Fruit fly (Drosophila melanogaster) whole organism, embryonic: ENCODE results near the gene CG6055.

Source experiments
- Asciz ChIP-seq: fragments of 200-800 bp; sonication (Bioruptor generic); optimal IDR thresholded peaks from 2 replicates; lab custom pipeline; 2017; ENCODE audit warnings: missing biosample characterization, mild to moderate bottlenecking, missing genetic modification characterization, missing genetic modification reagents
- Atf3 ChIP-seq: fragments of 200-800 bp; sonication (Bioruptor generic); optimal IDR thresholded peaks from 3 replicates; lab custom pipeline; 2016; ENCODE audit warnings: missing biosample characterization, missing genetic modification characterization
- B-H1 ChIP-seq: fragments of 200-800 bp; sonication (Bioruptor generic); IDR thresholded peaks from 3 replicates; pipeline ENCODE4 v1.3.6; 2022; ENCODE audit warnings: missing biosample characterization, missing genetic modification characterization
- CG12391 ChIP-seq: fragments of 200-800 bp; sonication (Bioruptor generic); optimal IDR thresholded peaks from 3 replicates; lab custom pipeline; 2018; ENCODE audit warnings: missing biosample characterization, mild to moderate bottlenecking, missing genetic modification characterization, moderate library complexity
- CG1603 ChIP-seq: fragments of 200-800 bp; sonication (Bioruptor generic); optimal IDR thresholded peaks from 2 replicates; lab custom pipeline; 2019; ENCODE audit warnings: missing biosample characterization, mild to moderate bottlenecking, missing genetic modification characterization, moderate library complexity
- CG17361 ChIP-seq: fragments of 200-800 bp; sonication (Bioruptor generic); IDR thresholded peaks from 3 replicates; pipeline ENCODE4 v1.3.6; 2022; ENCODE audit warnings: missing biosample characterization, missing genetic modification characterization
- CG17385 ChIP-seq: fragments of 200-800 bp; sonication (Bioruptor generic); optimal IDR thresholded peaks from 3 replicates; lab custom pipeline; 2018; ENCODE audit warnings: missing biosample characterization, mild to moderate bottlenecking, missing genetic modification characterization
- CG2202 ChIP-seq: fragments of 200-800 bp; sonication (Bioruptor generic); optimal IDR thresholded peaks from 2 replicates; lab custom pipeline; 2018; ENCODE audit warnings: missing biosample characterization, mild to moderate bottlenecking, missing genetic modification characterization
- CG2678 ChIP-seq: fragments of 200-800 bp; sonication (Bioruptor generic); optimal IDR thresholded peaks from 3 replicates; lab custom pipeline; 2019; ENCODE audit warnings: missing biosample characterization, mild to moderate bottlenecking, missing genetic modification characterization, moderate library complexity
- CG4282 ChIP-seq: fragments of 200-800 bp; sonication (Bioruptor generic); optimal IDR thresholded peaks from 2 replicates; lab custom pipeline; 2016; ENCODE audit warnings: missing biosample characterization, missing genetic modification characterization
- CG7786 ChIP-seq: fragments of 200-800 bp; sonication (Bioruptor generic); optimal IDR thresholded peaks from 2 replicates; lab custom pipeline; 2016; ENCODE audit warnings: missing biosample characterization, missing genetic modification characterization
- CG9932 ChIP-seq: fragments of 200-800 bp; sonication (Bioruptor generic); IDR thresholded peaks from 2 replicates; pipeline ENCODE4 v1.3.6; 2022; ENCODE audit warnings: missing biosample characterization, missing genetic modification characterization
- CTCF ChIP-seq: fragments of 200-800 bp; sonication (Bioruptor generic); optimal IDR thresholded peaks from 2 replicates; lab custom pipeline; 2017; ENCODE audit warnings: missing biosample characterization, mild to moderate bottlenecking, missing genetic modification characterization, moderate library complexity
- Dek ChIP-seq: fragments of 200-800 bp; sonication (Bioruptor generic); optimal IDR thresholded peaks from 3 replicates; lab custom pipeline; 2019; ENCODE audit warnings: missing biosample characterization, mild to moderate bottlenecking, missing genetic modification characterization, moderate library complexity
- Drgx ChIP-seq: fragments of 200-800 bp; sonication (Bioruptor generic); IDR thresholded peaks from 2 replicates; pipeline ENCODE4 v1.3.6; 2022; ENCODE audit warnings: missing biosample characterization, missing genetic modification characterization
- E2f1 ChIP-seq: fragments of 200-800 bp; sonication (Bioruptor generic); IDR thresholded peaks from 2 replicates; pipeline ENCODE4 v1.3.6; 2022; ENCODE audit warnings: missing biosample characterization, missing genetic modification characterization
- Fer3 ChIP-seq: fragments of 200-800 bp; sonication (Bioruptor generic); optimal IDR thresholded peaks from 2 replicates; lab custom pipeline; 2018; ENCODE audit warnings: missing biosample characterization, mild to moderate bottlenecking, missing genetic modification characterization, moderate library complexity
- H2.0 ChIP-seq: fragments of 200-800 bp; sonication (Bioruptor generic); IDR thresholded peaks from 2 replicates; pipeline ENCODE4 v1.3.6; 2022; ENCODE audit warnings: missing biosample characterization, missing genetic modification characterization
- HLH3B ChIP-seq: fragments of 200-800 bp; sonication (Bioruptor generic); IDR thresholded peaks from 2 replicates; pipeline ENCODE4 v1.3.6; 2022; ENCODE audit warnings: missing biosample characterization, missing genetic modification characterization
- Nf-YB ChIP-seq: fragments of 200-800 bp; sonication (Bioruptor generic); optimal IDR thresholded peaks from 3 replicates; lab custom pipeline; 2019; ENCODE audit warnings: missing biosample characterization, mild to moderate bottlenecking, missing genetic modification characterization, moderate library complexity
- Nf-YC ChIP-seq: fragments of 200-800 bp; optimal IDR thresholded peaks from 3 replicates; lab custom pipeline; 2019; ENCODE audit warnings: missing biosample characterization, mild to moderate bottlenecking, missing genetic modification characterization, moderate library complexity
- Poxn ChIP-seq: fragments of 200-800 bp; sonication (Bioruptor generic); IDR thresholded peaks from 2 replicates; pipeline ENCODE4 v1.3.6; 2022; ENCODE audit warnings: missing biosample characterization, missing genetic modification characterization
- Ptx1 ChIP-seq: fragments of 200-800 bp; sonication (Bioruptor generic); IDR thresholded peaks from 2 replicates; pipeline ENCODE4 v1.3.6; 2022; ENCODE audit warnings: missing biosample characterization, missing genetic modification characterization
- Rfx ChIP-seq: fragments of 200-800 bp; sonication (Bioruptor generic); IDR thresholded peaks from 2 replicates; pipeline ENCODE4 v1.3.6; 2022; ENCODE audit warnings: missing biosample characterization, missing genetic modification characterization
- Rx ChIP-seq: fragments of 200-800 bp; sonication (Bioruptor generic); IDR thresholded peaks from 2 replicates; pipeline ENCODE4 v1.3.6; 2022; ENCODE audit warnings: missing biosample characterization, missing genetic modification characterization
- Sin3A ChIP-seq: fragments of >200 bp; optimal IDR thresholded peaks from 2 replicates; lab custom pipeline; 2018
- Sox100B ChIP-seq: fragments of 200-800 bp; sonication (Bioruptor generic); optimal IDR thresholded peaks from 3 replicates; lab custom pipeline; 2018; ENCODE audit warnings: missing biosample characterization, mild to moderate bottlenecking, missing genetic modification characterization
- Ssrp ChIP-seq: fragments of 200-800 bp; sonication (Bioruptor generic); optimal IDR thresholded peaks from 2 replicates; lab custom pipeline; 2018; ENCODE audit warnings: missing biosample characterization, mild to moderate bottlenecking, missing genetic modification characterization, moderate library complexity
- Tbp ChIP-seq: fragments of >200 bp; optimal IDR thresholded peaks from 2 replicates; lab custom pipeline; 2018; ENCODE audit warnings: missing biosample characterization, missing genetic modification characterization
- YL-1 ChIP-seq: fragments of 200-800 bp; sonication (Bioruptor generic); optimal IDR thresholded peaks from 3 replicates; lab custom pipeline; 2017; ENCODE audit warnings: missing biosample characterization, mild to moderate bottlenecking, missing genetic modification characterization
- aop ChIP-seq: fragments of 200-800 bp; sonication (Bioruptor generic); IDR thresholded peaks from 2 replicates; pipeline ENCODE4 v1.3.6; 2022; ENCODE audit warnings: missing biosample characterization, missing genetic modification characterization
- da ChIP-seq: fragments of 200-800 bp; sonication (Bioruptor generic); optimal IDR thresholded peaks from 2 replicates; lab custom pipeline; 2016; ENCODE audit warnings: missing biosample characterization, missing genetic modification characterization
- dmrt11E ChIP-seq: fragments of 200-800 bp; sonication (Bioruptor generic); optimal IDR thresholded peaks from 3 replicates; lab custom pipeline; 2018; ENCODE audit warnings: missing biosample characterization, mild to moderate bottlenecking, missing genetic modification characterization, moderate library complexity
- dpn ChIP-seq, 2 experiments: fragments of 200-800 bp; sonication (Bioruptor generic); optimal IDR thresholded peaks; 3 replicates each; lab custom pipeline; 2016; ENCODE audit warnings: missing biosample characterization in 2 of 2, missing genetic modification characterization in 2 of 2
- fru ChIP-seq: fragments of >200 bp; optimal IDR thresholded peaks from 2 replicates; lab custom pipeline; 2017
- grau ChIP-seq: fragments of 200-800 bp; optimal IDR thresholded peaks from 3 replicates; lab custom pipeline; 2019; ENCODE audit warnings: missing biosample characterization, mild to moderate bottlenecking, missing genetic modification characterization, moderate library complexity
- gsb-n ChIP-seq: fragments of 200-800 bp; sonication (Bioruptor generic); optimal IDR thresholded peaks from 3 replicates; lab custom pipeline; 2018; ENCODE audit warnings: missing biosample characterization, mild to moderate bottlenecking, missing genetic modification characterization
- klu ChIP-seq: fragments of 200-800 bp; sonication (Bioruptor generic); IDR thresholded peaks from 2 replicates; pipeline ENCODE4 v1.3.6; 2022; ENCODE audit warnings: missing biosample characterization, missing genetic modification characterization
- nom ChIP-seq: fragments of 200-800 bp; sonication (Bioruptor generic); optimal IDR thresholded peaks from 2 replicates; lab custom pipeline; 2017; ENCODE audit warnings: missing biosample characterization, missing genetic modification characterization, mild to moderate bottlenecking, moderate library complexity, missing genetic modification reagents
- pita ChIP-seq: fragments of 200-800 bp; sonication (Bioruptor generic); optimal IDR thresholded peaks from 2 replicates; lab custom pipeline; 2017; ENCODE audit warnings: missing biosample characterization, mild to moderate bottlenecking, missing genetic modification characterization
- pros ChIP-seq: fragments of 200-800 bp; sonication (Bioruptor generic); optimal IDR thresholded peaks from 3 replicates; lab custom pipeline; 2019; ENCODE audit warnings: missing biosample characterization, mild to moderate bottlenecking, missing genetic modification characterization, moderate library complexity
- ranshi ChIP-seq: fragments of 200-800 bp; sonication (Bioruptor generic); IDR thresholded peaks from 2 replicates; pipeline ENCODE4 v1.3.6; 2022; ENCODE audit warnings: missing biosample characterization, missing genetic modification characterization
- row ChIP-seq: fragments of 200-800 bp; sonication (Bioruptor generic); IDR thresholded peaks from 3 replicates; pipeline ENCODE4 v1.3.6; 2022; ENCODE audit warnings: missing biosample characterization, missing genetic modification characterization
- sens ChIP-seq: fragments of 200-800 bp; sonication (Bioruptor generic); peaks from one replicate; lab custom pipeline; 2016; ENCODE audit warnings: missing biosample characterization, missing genetic modification characterization
- slbo ChIP-seq: fragments of 200-800 bp; sonication (Bioruptor generic); IDR thresholded peaks from 2 replicates; pipeline ENCODE4 v1.3.6; 2022; ENCODE audit warnings: missing biosample characterization, missing genetic modification characterization
- sr ChIP-seq: fragments of 200-800 bp; sonication (Bioruptor generic); IDR thresholded peaks from 3 replicates; pipeline ENCODE4 v1.3.6; 2022; ENCODE audit warnings: missing biosample characterization, missing genetic modification characterization
- tio ChIP-seq: fragments of 200-800 bp; sonication (Bioruptor generic); optimal IDR thresholded peaks from 2 replicates; lab custom pipeline; 2017; ENCODE audit warnings: missing biosample characterization, missing genetic modification characterization, inconsistent platforms
- zen2 ChIP-seq: fragments of 200-800 bp; sonication (Bioruptor generic); IDR thresholded peaks from 3 replicates; pipeline ENCODE4 v1.3.6; 2022; ENCODE audit warnings: missing biosample characterization, missing genetic modification characterization; ENCODE audit not compliant: partially characterized antibody

The CG6055 gene

DNA sequence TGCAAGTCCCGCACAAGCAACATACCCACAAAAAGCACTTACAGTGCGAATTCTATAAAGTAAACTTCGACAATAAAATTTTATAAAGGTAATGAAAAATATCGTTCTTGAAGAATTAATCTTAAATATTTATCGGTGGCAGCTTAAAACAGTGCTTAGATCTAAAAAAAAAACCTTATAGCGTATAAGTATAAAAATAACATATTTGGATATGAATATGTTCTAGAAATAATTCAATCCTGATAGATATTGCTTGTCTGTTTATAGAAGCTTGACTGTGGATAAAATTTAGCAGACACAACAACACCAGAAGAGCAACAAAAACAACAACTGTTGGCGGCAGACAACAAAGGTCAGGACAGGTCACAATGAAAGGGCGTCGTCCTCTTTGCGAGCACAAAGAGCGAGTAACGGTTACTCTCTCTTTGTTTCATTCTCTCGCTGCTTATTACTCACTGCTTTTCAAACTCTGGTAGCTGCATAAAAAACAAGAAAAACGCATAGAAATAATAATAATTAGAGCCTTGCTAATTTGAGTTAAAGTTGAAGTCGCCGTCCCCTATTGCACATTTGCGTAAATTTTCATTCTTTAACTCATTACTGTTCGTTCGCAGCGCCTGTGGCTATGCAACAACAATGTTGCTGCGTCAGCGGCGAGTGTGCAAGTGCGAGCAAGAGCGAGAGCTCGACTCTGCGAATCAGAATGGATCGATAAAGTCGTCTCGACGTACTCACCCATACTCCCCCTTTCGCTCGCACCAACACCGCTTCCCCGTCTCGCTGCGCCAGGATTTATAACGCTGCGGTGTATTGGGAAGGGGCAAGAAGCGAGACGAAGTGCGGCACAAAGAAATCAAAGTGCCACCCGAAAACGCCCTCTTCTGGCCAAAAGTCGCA, 46.7 kb upstream of the CG6055 start (continued):
- peak; percentile 54; the same call in 1 of the 2 replicates for TF ChIP-seq Drgx (GFP tag; lab: Robert Waterston, UW)
- peak; percentile 70 for TF ChIP-seq sens (GFP tag; lab: Kevin White, UChicago)
- 0 out of 2 replicates have a peak, but pooled peaks have one; percentile 34 for TF ChIP-seq Ptx1
- TF ChIP-seq da (GFP tag; lab: Kevin White, UChicago) = no peak
- peak; percentile 13 for TF ChIP-seq Dek (tag; lab: Kevin White, UChicago)
- TF ChIP-seq slbo (GFP tag; lab: Robert Waterston, UW) = 0 out of 2 replicates have a peak, but pooled peaks have one; percentile 35
- TF ChIP-seq zen2 (GFP tag; lab: Robert Waterston, UW) = 0 out of 3 replicates have a peak, but pooled peaks have one; percentile 35
- TF ChIP-seq pros (GFP tag; lab: Kevin White, UChicago) = peak; percentile 68
- no peak for TF ChIP-seq CG1603 (tag; lab: Kevin White, UChicago)
- TF ChIP-seq aop (GFP tag; lab: Robert Waterston, UW) = no peak
- peak; percentile 32 for TF ChIP-seq Fer3 (tag; lab: Kevin White, UChicago)
- no peak for TF ChIP-seq CG17361 (GFP tag; lab: Robert Waterston, UW)
- peak; percentile 56 for TF ChIP-seq CG2678 (tag; lab: Kevin White, UChicago)
- peak; percentile 40 for TF ChIP-seq fru
- no peak for TF ChIP-seq sr (GFP tag; lab: Robert Waterston, UW)
- peak; percentile 28 for TF ChIP-seq CG9932 (GFP tag; lab: Robert Waterston, UW)
- peak; percentile 53 for TF ChIP-seq Nf-YB (GFP tag; lab: Kevin White, UChicago)
- TF ChIP-seq grau (tag; lab: Kevin White, UChicago) = peak; percentile 82
- no peak for TF ChIP-seq klu (GFP tag; lab: Robert Waterston, UW)
- TF ChIP-seq Atf3 (GFP tag; lab: Kevin White, UChicago) = no peak
- TF ChIP-seq Ssrp (tag; lab: Kevin White, UChicago) = peak; percentile 17
- TF ChIP-seq row (GFP tag; lab: Robert Waterston, UW) = peak; percentile 66
- TF ChIP-seq Sox100B (GFP tag; lab: Kevin White, UChicago) = no peak
- peak; percentile 32 for TF ChIP-seq CG17385
- peak; percentile 17 for TF ChIP-seq CG12391 (tag; lab: Kevin White, UChicago)
- TF ChIP-seq Asciz (GFP tag; lab: Kevin White, UChicago) = no peak
- TF ChIP-seq Rfx (GFP tag; lab: Robert Waterston, UW) = peak; percentile 26; the same call in 1 of the 2 replicates

DNA sequence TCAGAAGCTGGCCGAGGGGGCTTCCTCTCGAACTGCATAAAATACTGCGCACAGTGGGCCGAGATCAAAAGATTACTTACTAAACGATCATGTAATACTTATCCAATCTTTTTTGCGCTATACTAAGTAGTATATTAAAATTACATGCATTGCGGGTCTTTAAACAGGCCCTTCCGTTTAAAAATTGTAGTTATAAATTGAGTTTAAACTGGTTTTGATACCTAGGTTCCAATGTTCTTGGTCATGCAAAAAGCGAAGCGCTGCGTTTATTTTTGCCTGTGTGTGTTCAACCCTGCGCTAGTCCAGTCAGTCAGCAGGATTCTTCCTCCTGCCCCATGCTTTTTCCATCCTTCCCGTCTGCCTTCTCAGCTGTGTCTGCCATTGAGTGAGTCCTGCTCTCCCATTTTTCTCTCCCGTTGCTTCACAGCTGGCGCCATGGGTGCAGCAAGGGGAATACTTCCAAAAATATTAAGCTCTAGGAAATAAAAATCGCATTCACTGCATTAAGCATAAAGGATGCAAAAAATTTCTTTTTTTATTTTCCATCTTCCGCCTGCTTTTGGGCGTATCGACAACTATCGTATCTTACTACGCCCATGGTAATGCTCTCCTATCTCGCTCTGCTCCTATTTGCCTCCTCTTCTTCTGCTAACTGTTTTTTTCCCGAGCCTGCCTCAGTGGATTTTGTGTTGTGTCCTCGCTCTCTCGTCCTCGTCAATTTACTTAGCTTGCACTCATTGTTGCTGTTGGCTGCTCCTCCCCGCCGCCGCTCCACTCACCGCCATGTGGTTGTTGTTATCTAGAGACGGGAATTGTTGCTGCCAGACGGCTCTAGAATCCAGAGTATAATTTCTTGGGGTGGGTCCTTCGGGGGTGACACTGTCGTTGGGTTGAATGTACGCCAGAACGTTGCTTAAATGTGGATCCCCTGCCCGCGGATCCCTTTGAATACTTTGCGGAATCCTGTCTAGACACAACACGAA, 45.7 kb upstream of the CG6055 start:
- peak; percentile 61 for TF ChIP-seq H2.0 (GFP tag; lab: Robert Waterston, UW)
- peak; percentile 22 for TF ChIP-seq dmrt11E (tag; lab: Kevin White, UChicago)
- peak; percentile 11 for TF ChIP-seq gsb-n (tag; lab: Kevin White, UChicago)
- TF ChIP-seq nom (GFP tag; lab: Kevin White, UChicago) = peak; percentile 84
- peak; percentile 59 for TF ChIP-seq Rx (GFP tag; lab: Robert Waterston, UW)
- no peak for TF ChIP-seq CTCF (GFP tag; lab: Kevin White, UChicago)
- no peak for TF ChIP-seq pita
- peak; percentile 82 for TF ChIP-seq ranshi (GFP tag; lab: Robert Waterston, UW)
- TF ChIP-seq B-H1 = no peak; the same call in 2 of the 3 replicates
- TF ChIP-seq dpn (GFP tag; optimal IDR thresholded peaks at IDR 0.05; lab: Kevin White, UChicago) = peak; percentile 30 to 63
- TF ChIP-seq CG2202 (tag; lab: Kevin White, UChicago) = no peak
- TF ChIP-seq CG7786 (GFP tag; lab: Kevin White, UChicago) = peak; percentile 82
- peak; percentile 58 for TF ChIP-seq E2f1 (GFP tag; lab: Robert Waterston, UW)
- TF ChIP-seq Ssrp (tag; lab: Kevin White, UChicago) = no peak
- TF ChIP-seq CG4282 = no peak
- TF ChIP-seq YL-1 = no peak
- no peak for TF ChIP-seq Tbp (GFP tag; lab: Kevin White, UChicago)
- TF ChIP-seq Sin3A (lab: Kevin White, UChicago) = no peak
- TF ChIP-seq tio = peak; percentile 37
- TF ChIP-seq Nf-YC (tag; lab: Kevin White, UChicago) = no peak
- peak; percentile 79 for TF ChIP-seq HLH3B (GFP tag; lab: Robert Waterston, UW)
- peak; percentile 29; the same call in 1 of the 2 replicates for TF ChIP-seq Poxn (GFP tag; lab: Robert Waterston, UW)
